Worm (Caenorhabditis elegans) whole organism, young adult: ENCODE data around the gene F20D6.11.
A peak's percentile ranks its signal among the peaks of the same experiment; 100 is the strongest.

Source experiments
- B0035.1 ChIP-seq: sonication (generic microtip); optimal IDR thresholded peaks from 2 replicates; lab custom pipeline; 2016; ENCODE audit warnings: missing genetic modification characterization, mild to moderate bottlenecking, missing compliant biosample characterization, missing genotype, missing genetic modification reagents
- B0336.3 ChIP-seq: fragments of 200-800 bp; sonication (Bioruptor generic); IDR thresholded peaks from 2 replicates; pipeline ENCODE4 v1.3.6; 2022; ENCODE audit warnings: missing genetic modification characterization, missing compliant biosample characterization
- F23B12.7 ChIP-seq: sonication (generic microtip); optimal IDR thresholded peaks from 2 replicates; lab custom pipeline; 2017; ENCODE audit warnings: missing genetic modification characterization, mild to moderate bottlenecking, missing compliant biosample characterization, antibody characterized with exemption, moderate library complexity; ENCODE audit not compliant: insufficient read depth
- F33H1.4 ChIP-seq: fragments of 200-800 bp; sonication (Bioruptor generic); IDR thresholded peaks from 2 replicates; pipeline ENCODE4 v1.3.6; 2022; ENCODE audit warnings: missing genetic modification reagents, missing genetic modification characterization, missing compliant biosample characterization
- F39B2.1 ChIP-seq: fragments of 200-800 bp; sonication (Bioruptor generic); IDR thresholded peaks from 2 replicates; pipeline ENCODE4 v1.3.6; 2022; ENCODE audit warnings: missing genetic modification reagents, missing genetic modification characterization, missing compliant biosample characterization
- F49E8.2 ChIP-seq: sonication (generic microtip); optimal IDR thresholded peaks from 3 replicates; lab custom pipeline; 2017; ENCODE audit warnings: missing genetic modification characterization, mild to moderate bottlenecking, missing compliant biosample characterization, antibody characterized with exemption, moderate library complexity; ENCODE audit not compliant: insufficient read depth
- K11D2.4 ChIP-seq: fragments of 200-800 bp; sonication (Bioruptor generic); IDR thresholded peaks from 2 replicates; pipeline ENCODE4 v1.3.6; 2022; ENCODE audit warnings: missing genetic modification reagents, missing genetic modification characterization, missing compliant biosample characterization
- T07F8.4 ChIP-seq: sonication (generic microtip); optimal IDR thresholded peaks from 2 replicates; lab custom pipeline; 2016; ENCODE audit warnings: mild to moderate bottlenecking, missing genetic modification characterization, moderate library complexity, missing compliant biosample characterization
- T26A5.8 ChIP-seq: sonication (generic microtip); optimal IDR thresholded peaks from 2 replicates; lab custom pipeline; 2016; ENCODE audit warnings: missing genetic modification characterization, missing compliant biosample characterization
- Y79H2A.3 ChIP-seq: fragments of 200-800 bp; sonication (Bioruptor generic); conservative IDR thresholded peaks from 2 replicates; pipeline ENCODE4 v1.3.6; 2022; ENCODE audit warnings: missing genetic modification reagents, missing genetic modification characterization, missing compliant biosample characterization
- atf-7 ChIP-seq: sonication (generic microtip); optimal IDR thresholded peaks from 2 replicates; lab custom pipeline; 2017; ENCODE audit warnings: mild to moderate bottlenecking, missing genetic modification characterization, missing compliant biosample characterization
- attf-3 ChIP-seq: fragments of 200-800 bp; sonication (Bioruptor generic); conservative IDR thresholded peaks from 2 replicates; pipeline ENCODE4 v1.3.6; 2022; ENCODE audit warnings: missing genetic modification reagents, missing genetic modification characterization, missing compliant biosample characterization
- attf-6 ChIP-seq: fragments of 200-800 bp; sonication (Bioruptor generic); IDR thresholded peaks from 2 replicates; pipeline ENCODE4 v1.3.6; 2022; ENCODE audit warnings: missing genetic modification reagents, missing genetic modification characterization, missing compliant biosample characterization
- cebp-1 ChIP-seq, 2 experiments: fragments of 200-800 bp in 1 of 2; sonication (Bioruptor generic) in 1 of 2; sonication (generic microtip) in 1 of 2; IDR thresholded peaks in 1 of 2; optimal IDR thresholded peaks in 1 of 2; 2 replicates each; pipeline versions ENCODE4 v1.3.6 to Lab custom; 2017 to 2022; ENCODE audit warnings: missing compliant biosample characterization in 2 of 2, missing genetic modification characterization in 2 of 2, mild to moderate bottlenecking in 1 of 2, missing genetic modification reagents in 1 of 2, moderate library complexity in 1 of 2
- ceh-27 ChIP-seq: fragments of 200-800 bp; sonication (Bioruptor generic); optimal IDR thresholded peaks from 2 replicates; lab custom pipeline; 2018; ENCODE audit warnings: mild to moderate bottlenecking, missing genetic modification characterization, moderate library complexity, missing compliant biosample characterization
- ceh-58 ChIP-seq: fragments of 200-800 bp; sonication (Bioruptor generic); IDR thresholded peaks from 2 replicates; pipeline ENCODE4 v1.3.6; 2022; ENCODE audit warnings: missing genetic modification characterization, missing compliant biosample characterization
- ceh-79 ChIP-seq: sonication (generic microtip); optimal IDR thresholded peaks from 2 replicates; lab custom pipeline; 2017; ENCODE audit warnings: mild to moderate bottlenecking, missing genetic modification characterization, missing compliant biosample characterization
- dox-1 ChIP-seq: fragments of 200-800 bp; sonication (Bioruptor generic); IDR thresholded peaks from 2 replicates; pipeline ENCODE4 v1.3.6; 2022; ENCODE audit warnings: missing genetic modification reagents, missing genetic modification characterization, missing compliant biosample characterization
- efl-1 ChIP-seq: fragments of 150-350 bp; optimal IDR thresholded peaks from 2 replicates; lab custom pipeline; 2014; ENCODE audit warnings: missing biosample characterization, missing genetic modification reagents, missing genetic modification characterization
- egl-18 ChIP-seq: fragments of 200-800 bp; sonication (Bioruptor generic); IDR thresholded peaks from 2 replicates; pipeline ENCODE4 v1.3.6; 2022; ENCODE audit warnings: missing genetic modification reagents, missing genetic modification characterization, missing compliant biosample characterization
- egl-44 ChIP-seq: fragments of 200-800 bp; sonication (Bioruptor generic); IDR thresholded peaks from 2 replicates; pipeline ENCODE4 v1.3.6; 2022; ENCODE audit warnings: missing genetic modification reagents, missing genetic modification characterization, missing compliant biosample characterization
- ets-4 ChIP-seq: fragments of 200-800 bp; sonication (Bioruptor generic); optimal IDR thresholded peaks from 2 replicates; lab custom pipeline; 2018; ENCODE audit warnings: mild to moderate bottlenecking, missing genetic modification characterization, missing compliant biosample characterization
- let-607 ChIP-seq, 2 experiments: fragments of 200-800 bp in 1 of 2; sonication (Bioruptor generic) in 1 of 2; sonication (generic microtip) in 1 of 2; optimal IDR thresholded peaks; 2 replicates each; lab custom pipeline; 2016 to 2018; ENCODE audit warnings: mild to moderate bottlenecking in 2 of 2, missing compliant biosample characterization in 2 of 2, missing genetic modification characterization in 2 of 2, moderate library complexity in 2 of 2, missing genotype in 1 of 2
- lin-26 ChIP-seq: fragments of 200-800 bp; sonication (Bioruptor generic); IDR thresholded peaks from 2 replicates; pipeline ENCODE4 v1.3.6; 2022; ENCODE audit warnings: missing genetic modification reagents, missing genetic modification characterization, missing compliant biosample characterization
- madf-3 ChIP-seq: fragments of 200-800 bp; sonication (Bioruptor generic); IDR thresholded peaks from 2 replicates; pipeline ENCODE4 v1.3.6; 2022; ENCODE audit warnings: missing genetic modification reagents, missing genetic modification characterization, missing compliant biosample characterization
- madf-6 ChIP-seq: fragments of 200-800 bp; sonication (Bioruptor generic); IDR thresholded peaks from 2 replicates; pipeline ENCODE4 v1.3.6; 2022; ENCODE audit warnings: missing genetic modification reagents, missing genetic modification characterization, missing compliant biosample characterization
- mcd-1 ChIP-seq: fragments of 200-800 bp; sonication (Bioruptor generic); IDR thresholded peaks from 2 replicates; pipeline ENCODE4 v1.3.6; 2022; ENCODE audit warnings: missing genetic modification reagents, missing genetic modification characterization, missing compliant biosample characterization
- mel-28 ChIP-seq: sonication (generic microtip); optimal IDR thresholded peaks from 2 replicates; lab custom pipeline; 2016; ENCODE audit warnings: borderline replicate concordance, mild to moderate bottlenecking, missing genetic modification characterization, missing compliant biosample characterization
- nfya-1 ChIP-seq: sonication (generic microtip); optimal IDR thresholded peaks from 2 replicates; lab custom pipeline; 2017; ENCODE audit warnings: antibody characterized with exemption, missing compliant biosample characterization, missing genetic modification characterization, borderline replicate concordance; ENCODE audit not compliant: insufficient read depth
- nhr-179 ChIP-seq: sonication (generic microtip); optimal IDR thresholded peaks from 2 replicates; lab custom pipeline; 2016; ENCODE audit warnings: mild to moderate bottlenecking, missing genetic modification characterization, missing compliant biosample characterization
- nhr-27 ChIP-seq: fragments of 200-800 bp; sonication (Bioruptor generic); optimal IDR thresholded peaks from 2 replicates; lab custom pipeline; 2018; ENCODE audit warnings: mild to moderate bottlenecking, missing genetic modification characterization, moderate library complexity, missing compliant biosample characterization
- nhr-80 ChIP-seq: sonication (generic microtip); optimal IDR thresholded peaks from 2 replicates; lab custom pipeline; 2016; ENCODE audit warnings: missing genetic modification characterization, missing compliant biosample characterization
- rcor-1 ChIP-seq: fragments of 200-800 bp; sonication (Bioruptor generic); IDR thresholded peaks from 2 replicates; pipeline ENCODE4 v1.3.6; 2022; ENCODE audit warnings: missing genetic modification reagents, missing genetic modification characterization, missing compliant biosample characterization
- snpc-1.1 ChIP-seq: sonication (generic microtip); optimal IDR thresholded peaks from 2 replicates; lab custom pipeline; 2017; ENCODE audit warnings: missing genetic modification characterization, mild to moderate bottlenecking, missing compliant biosample characterization, antibody characterized with exemption, moderate library complexity, missing genotype, missing genetic modification reagents; ENCODE audit not compliant: insufficient read depth
- snpc-4 ChIP-seq, 5 experiments: fragments of 150-350 bp in 1 of 5; sonication (generic microtip) in 4 of 5; optimal IDR thresholded peaks; 2 replicates each; lab custom pipeline; 2014 to 2018; ENCODE audit warnings: missing genetic modification characterization in 5 of 5, missing biosample characterization in 3 of 5, antibody characterized with exemption in 2 of 5, mild to moderate bottlenecking in 2 of 5, missing compliant biosample characterization in 2 of 5, missing genotype in 2 of 5, moderate library complexity in 2 of 5, missing genetic modification reagents in 1 of 5
- tbp1 ChIP-seq: fragments of 200-800 bp; sonication (Bioruptor generic); optimal IDR thresholded peaks from 2 replicates; lab custom pipeline; 2018; ENCODE audit warnings: mild to moderate bottlenecking, missing genetic modification characterization, missing compliant biosample characterization
- ztf-22 ChIP-seq: fragments of 200-800 bp; sonication (Bioruptor generic); optimal IDR thresholded peaks from 2 replicates; lab custom pipeline; 2018; ENCODE audit warnings: mild to moderate bottlenecking, missing genetic modification characterization, moderate library complexity, missing compliant biosample characterization

The F20D6.11 gene

DNA sequence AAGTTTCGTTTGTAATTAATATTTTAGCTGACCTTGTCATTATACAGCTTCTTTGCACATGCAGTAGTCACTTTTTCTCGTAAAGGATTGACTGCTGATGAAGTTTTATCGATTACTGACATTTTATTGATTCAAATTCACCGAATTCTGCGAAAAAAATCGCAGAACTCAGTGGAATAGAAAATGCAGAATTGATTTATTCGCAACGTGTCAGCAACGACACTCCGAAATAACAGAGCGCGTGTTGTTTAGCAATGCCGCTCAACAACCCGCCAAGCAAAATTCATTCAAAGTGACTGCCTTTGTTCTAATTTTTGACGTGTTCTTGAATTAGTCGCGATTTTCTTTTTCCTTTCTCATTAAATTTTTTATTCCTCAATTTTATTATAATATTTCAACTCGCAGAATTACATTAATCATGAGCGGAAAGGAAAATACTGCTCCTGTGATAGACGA lies 22.2 kb upstream of the F20D6.11 start, which contains the start of the genes cogc-6 and air-1:
cogc-6 (minus strand) TSS at position 234 of the 456 bp plus-strand sequence.
air-1 (plus strand) TSS at position 406 of the 456 bp plus-strand sequence.
- TF ChIP-seq madf-3 (GFP tag; lab: Robert Waterston, UW) (no peak), efl-1 (GFP tag; lab: Kevin White, UChicago) (peak; percentile 36), mcd-1 (no peak), lin-26 (no peak), attf-3 (GFP tag; lab: Robert Waterston, UW) (peak; percentile 94), nhr-179 (tag; lab: Kevin White, UChicago) (no peak), snpc-4 (GFP tag; optimal IDR thresholded peaks at IDR 0.05; lab: Kevin White, UChicago) (peak; percentile 11), snpc-4 (tag; optimal IDR thresholded peaks at IDR 0.05; lab: Kevin White, UChicago) (peak in 1 of 4 experiments; percentile 30), snpc-1.1 (no peak), attf-6 (GFP tag; lab: Robert Waterston, UW) (no peak), mel-28 (tag; lab: Kevin White, UChicago) (no peak), T07F8.4 (tag; lab: Kevin White, UChicago) (no peak), F39B2.1 (GFP tag; lab: Robert Waterston, UW) (no peak), egl-18 (GFP tag; lab: Robert Waterston, UW) (no peak), nfya-1 (tag; lab: Kevin White, UChicago) (no peak), ceh-79 (tag; lab: Kevin White, UChicago) (no peak), rcor-1 (GFP tag; lab: Robert Waterston, UW) (no peak), K11D2.4 (no peak), F49E8.2 (tag; lab: Kevin White, UChicago) (no peak), B0336.3 (GFP tag; lab: Robert Waterston, UW) (no peak), T26A5.8 (tag; lab: Kevin White, UChicago) (no peak), F33H1.4 (GFP tag; lab: Robert Waterston, UW) (no peak), madf-6 (GFP tag; lab: Robert Waterston, UW) (no peak), tbp1 (GFP tag; lab: Kevin White, UChicago) (no peak), egl-44 (GFP tag; lab: Robert Waterston, UW) (no peak), Y79H2A.3 (GFP tag; lab: Robert Waterston, UW) (no peak), ceh-58 (GFP tag; lab: Robert Waterston, UW) (no peak)

DNA sequence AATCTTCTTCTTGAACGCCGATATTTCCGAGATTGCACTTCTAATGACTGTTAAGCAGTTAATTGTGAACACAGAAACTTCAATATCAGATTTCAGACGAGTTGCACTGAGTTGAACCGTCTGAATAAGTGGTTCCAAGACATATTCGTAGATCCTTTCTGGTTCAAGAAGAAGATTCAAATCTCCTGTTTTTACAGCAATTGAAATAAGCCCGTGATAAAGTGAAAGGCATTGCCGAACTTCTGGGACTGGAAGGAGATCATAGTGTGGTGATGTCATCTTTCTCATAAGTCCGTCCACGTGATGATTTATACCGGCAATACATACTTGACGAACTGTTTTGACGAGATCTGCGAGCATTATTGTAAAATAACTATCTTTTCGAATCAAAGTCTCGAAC lies 20.7 kb upstream of the F20D6.11 start:
- no peak for TF ChIP-seq ztf-22
- TF ChIP-seq, all 124 proteins: peak for 0

DNA sequence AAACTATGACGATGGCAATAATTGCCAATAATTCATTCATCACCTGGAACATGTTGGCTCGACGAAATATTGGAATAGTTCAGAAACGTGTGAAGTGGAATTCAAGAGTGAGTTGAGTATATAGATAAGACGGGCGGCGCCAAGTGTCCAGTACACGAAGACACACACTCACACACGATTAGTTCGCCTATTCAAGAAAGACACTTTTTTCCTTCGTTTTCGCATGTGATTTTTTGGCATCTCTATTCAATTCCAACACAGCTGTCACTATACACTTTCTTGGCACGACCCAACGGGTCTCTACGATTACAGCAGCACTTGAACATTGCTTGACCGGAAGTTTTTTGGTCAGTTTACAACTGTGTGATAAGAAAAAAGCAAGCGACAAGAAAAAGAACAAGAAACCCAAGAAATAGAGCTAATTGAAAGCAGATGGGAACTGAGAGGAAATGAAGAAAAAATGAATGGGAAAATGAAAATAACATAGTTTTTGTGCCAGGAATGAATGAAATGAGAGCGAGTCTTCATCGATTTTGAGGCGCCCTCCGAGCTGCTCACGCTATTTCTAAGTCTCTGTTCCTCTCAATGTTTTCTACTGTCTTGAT lies 18.9 kb upstream of the F20D6.11 start, which contains the start of gene K07C11.8:
K07C11.8 (minus strand) TSS at position 224 of the 605 bp plus-strand sequence.
- TF ChIP-seq egl-18 (GFP tag; lab: Robert Waterston, UW) (no peak), F23B12.7 (tag; lab: Kevin White, UChicago) (no peak), cebp-1 (GFP tag; IDR thresholded peaks at IDR 0.05; lab: Robert Waterston, UW) (no peak), cebp-1 (tag; optimal IDR thresholded peaks at IDR 0.05; lab: Kevin White, UChicago) (peak; percentile 15), ceh-27 (GFP tag; lab: Kevin White, UChicago) (peak; percentile 35), let-607 (tag; optimal IDR thresholded peaks at IDR 0.05; lab: Kevin White, UChicago) (peak; percentile 13 to 74), nhr-80 (peak; percentile 92), atf-7 (peak; percentile 49), snpc-4 (GFP tag; optimal IDR thresholded peaks at IDR 0.05; lab: Kevin White, UChicago) (no peak), snpc-4 (tag; optimal IDR thresholded peaks at IDR 0.05; lab: Kevin White, UChicago) (peak in 1 of 4 experiments; percentile 20), dox-1 (GFP tag; lab: Robert Waterston, UW) (peak; percentile 35; the same call in 1 of the 2 replicates), nhr-27 (tag; lab: Kevin White, UChicago) (no peak), ets-4 (GFP tag; lab: Kevin White, UChicago) (peak; percentile 5), B0035.1 (tag; lab: Kevin White, UChicago) (no peak)
